Fruit fly (Drosophila melanogaster): ENCODE results near the gene Spn.

Spn gene

dm6 chr3L:2584119-2584805 is 30.2 kb upstream of the Spn start (continued):
- 0 out of 2 replicates have a peak, but pooled peaks have one; percentile 13 for TF ChIP-seq Dip2 (GFP tag; IDR thresholded peaks at IDR 0.05)
- peak; percentile 42 for TF ChIP-seq D19A (tag; optimal IDR thresholded peaks at IDR 0.05)
- peak; percentile 51 for TF ChIP-seq CG9876 (GFP tag; optimal IDR thresholded peaks at IDR 0.05)
- TF ChIP-seq CG3995 (GFP tag; optimal IDR thresholded peaks at IDR 0.05) = peak; percentile 10
- peak; percentile 89 for TF ChIP-seq nau (GFP tag; optimal IDR thresholded peaks at IDR 0.05)
- peak; percentile 71 for TF ChIP-seq Antp (GFP tag; optimal IDR thresholded peaks at IDR 0.05)
- peak; percentile 68 for TF ChIP-seq Bdp1 (GFP tag; optimal IDR thresholded peaks at IDR 0.05)
- TF ChIP-seq GATAe (GFP tag; conservative IDR thresholded peaks at IDR 0.05) = no peak
- 0 out of 3 replicates have a peak, but pooled peaks have one; percentile 41 for TF ChIP-seq CG6791 (GFP tag; IDR thresholded peaks at IDR 0.05; ENCODE audit: partially characterized antibody)
- peak; percentile 53; the same call in 1 of the 3 replicates for TF ChIP-seq croc (GFP tag; conservative IDR thresholded peaks at IDR 0.05)
- no peak; the same call in 2 of the 3 replicates for TF ChIP-seq gce (GFP tag; IDR thresholded peaks at IDR 0.05)
- peak; percentile 62 for TF ChIP-seq CG8281 (tag; optimal IDR thresholded peaks at IDR 0.05)
- peak; percentile 7 for TF ChIP-seq pzg (GFP tag; optimal IDR thresholded peaks at IDR 0.05)
- TF ChIP-seq CG15269 (tag; optimal IDR thresholded peaks at IDR 0.05) = peak; percentile 89
- no peak for TF ChIP-seq cas (GFP tag; IDR thresholded peaks at IDR 0.05)
- peak; percentile 57 for TF ChIP-seq pnt (GFP tag; optimal IDR thresholded peaks at IDR 0.05)
- TF ChIP-seq Ptx1 (GFP tag; IDR thresholded peaks at IDR 0.05) = peak; percentile 80
- peak; percentile 74 for TF ChIP-seq CG8388 (GFP tag; optimal IDR thresholded peaks at IDR 0.05)
- no peak for TF ChIP-seq stwl (tag; optimal IDR thresholded peaks at IDR 0.05)
- peak; percentile 84 for TF ChIP-seq bcd (GFP tag; optimal IDR thresholded peaks at IDR 0.05)
- peak; percentile 87 for TF ChIP-seq odd (GFP tag; optimal IDR thresholded peaks at IDR 0.05)
- TF ChIP-seq CG17568 (GFP tag; optimal IDR thresholded peaks at IDR 0.05) = peak; percentile 82
- peak; percentile 45; the same call in 1 of the 3 replicates for TF ChIP-seq ase (GFP tag; IDR thresholded peaks at IDR 0.05)
- TF ChIP-seq Sin3A (optimal IDR thresholded peaks at IDR 0.05) = no peak
- TF ChIP-seq pita (GFP tag; optimal IDR thresholded peaks at IDR 0.05) = no peak
- TF ChIP-seq Nf-YB (GFP tag; optimal IDR thresholded peaks at IDR 0.05) = peak; percentile 69
- peak; percentile 84 for TF ChIP-seq gro (GFP tag; optimal IDR thresholded peaks at IDR 0.05)
- TF ChIP-seq CG13296 (GFP tag; optimal IDR thresholded peaks at IDR 0.05) = peak; percentile 85
- TF ChIP-seq Lhr (GFP tag; optimal IDR thresholded peaks at IDR 0.05) = peak; percentile 47
- TF ChIP-seq CG17361 (GFP tag; IDR thresholded peaks at IDR 0.05) = peak; percentile 98
- TF ChIP-seq CG2712 (tag; optimal IDR thresholded peaks at IDR 0.05) = peak; percentile 89
- TF ChIP-seq C15 (GFP tag; IDR thresholded peaks at IDR 0.05) = no peak
- peak; percentile 68 for TF ChIP-seq salm (tag; optimal IDR thresholded peaks at IDR 0.05)
- TF ChIP-seq vfl (GFP tag; optimal IDR thresholded peaks at IDR 0.05) = peak; percentile 32
- TF ChIP-seq Hr51 (GFP tag; optimal IDR thresholded peaks at IDR 0.05) = peak; percentile 25 to 90
- peak; percentile 62 for TF ChIP-seq CG1603 (tag; optimal IDR thresholded peaks at IDR 0.05)
- TF ChIP-seq CG4328 (GFP tag; optimal IDR thresholded peaks at IDR 0.05) = peak; percentile 15
- TF ChIP-seq CG3407 (GFP tag; optimal IDR thresholded peaks at IDR 0.05) = peak; percentile 56
- no peak for TF ChIP-seq z (GFP tag; IDR thresholded peaks at IDR 0.05)
- TF ChIP-seq bab2 (GFP tag; optimal IDR thresholded peaks at IDR 0.05) = peak; percentile 78
- TF ChIP-seq Dll (GFP tag; IDR thresholded peaks at IDR 0.05; ENCODE audit: partially characterized antibody) = no peak
- TF ChIP-seq CG12744 (GFP tag; optimal IDR thresholded peaks at IDR 0.05) = peak; percentile 69
- TF ChIP-seq CkIIα-i1 (GFP tag; IDR thresholded peaks at IDR 0.05) = no peak
- peak; percentile 62 to 76 for TF ChIP-seq Pdp1 (GFP tag; optimal IDR thresholded peaks at IDR 0.05)
- TF ChIP-seq H2.0 (GFP tag; IDR thresholded peaks at IDR 0.05) = peak; percentile 51; the same call in 1 of the 2 replicates
- peak; percentile 83 for TF ChIP-seq Sox102F (GFP tag; optimal IDR thresholded peaks at IDR 0.05)
- peak; percentile 76 for TF ChIP-seq CG10462 (GFP tag; optimal IDR thresholded peaks at IDR 0.05)
- TF ChIP-seq CG7928 (GFP tag; optimal IDR thresholded peaks at IDR 0.05) = peak; percentile 7
- peak; percentile 15 for TF ChIP-seq CG17802 (tag; optimal IDR thresholded peaks at IDR 0.05)
